Fruit fly (Drosophila melanogaster) whole organism, embryonic: Measurements from ENCODE around the gene Rtc1.

Experiments used
- Ada2b ChIP-seq: fragments of 200-800 bp; sonication (Bioruptor generic); IDR thresholded peaks from 2 replicates; pipeline ENCODE4 v1.3.6; 2022; ENCODE audit warnings: missing biosample characterization, missing genetic modification characterization
- Adf1 ChIP-seq: fragments of 200-800 bp; sonication (Bioruptor generic); IDR thresholded peaks from 2 replicates; pipeline ENCODE4 v1.3.6; 2022; ENCODE audit warnings: missing biosample characterization, missing genetic modification characterization
- CG10321 ChIP-seq: fragments of 200-800 bp; sonication (Bioruptor generic); IDR thresholded peaks from 2 replicates; pipeline ENCODE4 v1.3.6; 2022; ENCODE audit warnings: missing biosample characterization, missing genetic modification characterization
- CG10979 ChIP-seq: fragments of 200-800 bp; sonication (Bioruptor generic); optimal IDR thresholded peaks from 2 replicates; lab custom pipeline; 2018; ENCODE audit warnings: missing biosample characterization, mild to moderate bottlenecking, missing genetic modification characterization, moderate library complexity
- CG14050 ChIP-seq: fragments of 200-800 bp; sonication (Bioruptor generic); IDR thresholded peaks from 3 replicates; pipeline ENCODE4 v1.3.6; 2022; ENCODE audit warnings: missing biosample characterization, missing genetic modification characterization
- CG14441 ChIP-seq: fragments of 200-800 bp; sonication (Bioruptor generic); IDR thresholded peaks from 2 replicates; pipeline ENCODE4 v1.3.6; 2022; ENCODE audit warnings: missing biosample characterization, missing genetic modification characterization
- CG14710 ChIP-seq: fragments of 200-800 bp; sonication (Bioruptor generic); optimal IDR thresholded peaks from 3 replicates; lab custom pipeline; 2019; ENCODE audit warnings: missing biosample characterization, mild to moderate bottlenecking, missing genetic modification characterization, moderate library complexity
- CG17829 ChIP-seq: fragments of 200-800 bp; optimal IDR thresholded peaks from 2 replicates; lab custom pipeline; 2019; ENCODE audit warnings: missing biosample characterization, mild to moderate bottlenecking, missing genetic modification characterization, moderate library complexity
- CG2199 ChIP-seq: fragments of 200-800 bp; sonication (Bioruptor generic); IDR thresholded peaks from 3 replicates; pipeline ENCODE4 v1.3.6; 2022; ENCODE audit warnings: missing biosample characterization, missing genetic modification characterization
- CG31441 ChIP-seq: fragments of 200-800 bp; sonication (Bioruptor generic); IDR thresholded peaks from 2 replicates; pipeline ENCODE4 v1.3.6; 2022; ENCODE audit warnings: missing biosample characterization, missing genetic modification characterization
- CG3838 ChIP-seq: fragments of 200-800 bp; sonication (Bioruptor generic); optimal IDR thresholded peaks from 3 replicates; lab custom pipeline; 2016; ENCODE audit warnings: missing biosample characterization, missing genetic modification characterization
- CG5245 ChIP-seq: fragments of 200-800 bp; sonication (Bioruptor generic); optimal IDR thresholded peaks from 3 replicates; lab custom pipeline; 2016; ENCODE audit warnings: missing biosample characterization, missing genetic modification characterization
- CG6689 ChIP-seq: fragments of 200-800 bp; sonication (Bioruptor generic); IDR thresholded peaks from 2 replicates; pipeline ENCODE4 v1.3.6; 2022; ENCODE audit warnings: missing biosample characterization, missing genetic modification characterization
- CG7271 ChIP-seq: fragments of 200-800 bp; sonication (Bioruptor generic); optimal IDR thresholded peaks from 2 replicates; lab custom pipeline; 2018; ENCODE audit warnings: missing biosample characterization, mild to moderate bottlenecking, missing genetic modification characterization, moderate library complexity
- CG8388 ChIP-seq: fragments of 200-800 bp; sonication (Bioruptor generic); optimal IDR thresholded peaks from 2 replicates; lab custom pipeline; 2019; ENCODE audit warnings: missing biosample characterization, mild to moderate bottlenecking, missing genetic modification characterization, moderate library complexity
- CG8924 ChIP-seq: fragments of 200-800 bp; optimal IDR thresholded peaks from 3 replicates; lab custom pipeline; 2019; ENCODE audit warnings: missing biosample characterization, mild to moderate bottlenecking, missing genetic modification characterization, moderate library complexity
- CG9727 ChIP-seq: fragments of 200-800 bp; sonication (Bioruptor generic); optimal IDR thresholded peaks from 3 replicates; lab custom pipeline; 2017; ENCODE audit warnings: missing biosample characterization, mild to moderate bottlenecking, missing genetic modification characterization
- CG9797 ChIP-seq: fragments of 200-800 bp; sonication (Bioruptor generic); optimal IDR thresholded peaks from 3 replicates; lab custom pipeline; 2018; ENCODE audit warnings: missing biosample characterization, mild to moderate bottlenecking, missing genetic modification characterization
- CG9817 ChIP-seq: fragments of 200-800 bp; sonication (Bioruptor generic); optimal IDR thresholded peaks from 2 replicates; lab custom pipeline; 2018; ENCODE audit warnings: missing biosample characterization, mild to moderate bottlenecking, missing genetic modification characterization, moderate library complexity
- D ChIP-seq, 2 experiments: fragments of 200-800 bp in 1 of 2; fragments of >200 bp in 1 of 2; sonication (Bioruptor generic) in 1 of 2; optimal IDR thresholded peaks; 2 replicates in 1 of 2; 3 replicates in 1 of 2; lab custom pipeline; 2017; ENCODE audit warnings: mild to moderate bottlenecking in 1 of 2, missing biosample characterization in 1 of 2, missing genetic modification characterization in 1 of 2, missing genetic modification reagents in 1 of 2
- Fer1 ChIP-seq: fragments of 200-800 bp; sonication (Bioruptor generic); optimal IDR thresholded peaks from 2 replicates; lab custom pipeline; 2017; ENCODE audit warnings: missing biosample characterization, mild to moderate bottlenecking, missing genetic modification characterization
- HLH3B ChIP-seq: fragments of 200-800 bp; sonication (Bioruptor generic); IDR thresholded peaks from 2 replicates; pipeline ENCODE4 v1.3.6; 2022; ENCODE audit warnings: missing biosample characterization, missing genetic modification characterization
- HLH54F ChIP-seq: fragments of 200-800 bp; sonication (Bioruptor generic); optimal IDR thresholded peaks from 3 replicates; lab custom pipeline; 2016; ENCODE audit warnings: missing biosample characterization, missing genetic modification characterization
- Lpt ChIP-seq: fragments of >200 bp; optimal IDR thresholded peaks from 2 replicates; lab custom pipeline; 2018; ENCODE audit warnings: missing biosample characterization, missing genetic modification characterization
- ato ChIP-seq: fragments of 200-800 bp; sonication (Bioruptor generic); IDR thresholded peaks from 2 replicates; pipeline ENCODE4 v1.3.6; 2022; ENCODE audit warnings: missing biosample characterization, missing genetic modification characterization; ENCODE audit not compliant: partially characterized antibody
- az2 ChIP-seq: fragments of 200-800 bp; sonication (Bioruptor generic); optimal IDR thresholded peaks from 3 replicates; lab custom pipeline; 2016; ENCODE audit warnings: missing biosample characterization, missing genetic modification characterization
- bcd ChIP-seq: fragments of 200-800 bp; sonication (Bioruptor generic); optimal IDR thresholded peaks from 2 replicates; lab custom pipeline; 2017; ENCODE audit warnings: missing biosample characterization, mild to moderate bottlenecking, missing genetic modification characterization
- br ChIP-seq: fragments of >200 bp; optimal IDR thresholded peaks from 2 replicates; lab custom pipeline; 2017
- cato ChIP-seq: fragments of 200-800 bp; sonication (Bioruptor generic); optimal IDR thresholded peaks from 2 replicates; lab custom pipeline; 2016; ENCODE audit warnings: missing biosample characterization, missing genetic modification characterization, borderline replicate concordance
- cg ChIP-seq: fragments of 200-800 bp; sonication (Bioruptor generic); optimal IDR thresholded peaks from 3 replicates; lab custom pipeline; 2019; ENCODE audit warnings: missing biosample characterization, mild to moderate bottlenecking, missing genetic modification characterization, moderate library complexity
- ems ChIP-seq: fragments of 200-800 bp; sonication (Bioruptor generic); optimal IDR thresholded peaks from 3 replicates; lab custom pipeline; 2016; ENCODE audit warnings: missing biosample characterization, missing genetic modification characterization
- fd102C ChIP-seq: fragments of 200-800 bp; sonication (Bioruptor generic); optimal IDR thresholded peaks from 2 replicates; lab custom pipeline; 2018; ENCODE audit warnings: missing biosample characterization, mild to moderate bottlenecking, missing genetic modification characterization, moderate library complexity
- fd96Cb ChIP-seq: fragments of 200-800 bp; sonication (Bioruptor generic); optimal IDR thresholded peaks from 2 replicates; lab custom pipeline; 2018; ENCODE audit warnings: missing biosample characterization, mild to moderate bottlenecking, missing genetic modification characterization, moderate library complexity
- gcm ChIP-seq: fragments of 200-800 bp; sonication (Bioruptor generic); optimal IDR thresholded peaks from 2 replicates; lab custom pipeline; 2019; ENCODE audit warnings: missing biosample characterization, mild to moderate bottlenecking, missing genetic modification characterization, moderate library complexity
- hkb ChIP-seq, 2 experiments: fragments of 200-800 bp in 1 of 2; fragments of >200 bp in 1 of 2; sonication (Bioruptor generic) in 1 of 2; IDR thresholded peaks in 1 of 2; optimal IDR thresholded peaks in 1 of 2; 2 replicates each; pipeline versions ENCODE4 v1.3.6 to Lab custom; 2017 to 2022; ENCODE audit warnings: missing biosample characterization in 1 of 2, missing genetic modification characterization in 1 of 2
- jumu ChIP-seq: fragments of 200-800 bp; sonication (Bioruptor generic); optimal IDR thresholded peaks from 3 replicates; lab custom pipeline; 2016; ENCODE audit warnings: missing biosample characterization, missing genetic modification characterization
- nmo ChIP-seq: fragments of 200-800 bp; sonication (Bioruptor generic); optimal IDR thresholded peaks from 2 replicates; lab custom pipeline; 2018; ENCODE audit warnings: missing biosample characterization, mild to moderate bottlenecking, missing genetic modification characterization, moderate library complexity
- pb ChIP-seq: fragments of 200-800 bp; sonication (Bioruptor generic); optimal IDR thresholded peaks from 3 replicates; lab custom pipeline; 2016; ENCODE audit warnings: missing biosample characterization, missing genetic modification characterization
- phol ChIP-seq: fragments of 200-800 bp; sonication (Bioruptor generic); optimal IDR thresholded peaks from 3 replicates; lab custom pipeline; 2018; ENCODE audit warnings: missing biosample characterization, mild to moderate bottlenecking, missing genetic modification characterization, moderate library complexity
- ranshi ChIP-seq: fragments of 200-800 bp; sonication (Bioruptor generic); IDR thresholded peaks from 2 replicates; pipeline ENCODE4 v1.3.6; 2022; ENCODE audit warnings: missing biosample characterization, missing genetic modification characterization
- repo ChIP-seq: fragments of 200-800 bp; sonication (Bioruptor generic); optimal IDR thresholded peaks from 2 replicates; lab custom pipeline; 2016; ENCODE audit warnings: missing biosample characterization, missing genetic modification characterization
- row ChIP-seq: fragments of 200-800 bp; sonication (Bioruptor generic); IDR thresholded peaks from 3 replicates; pipeline ENCODE4 v1.3.6; 2022; ENCODE audit warnings: missing biosample characterization, missing genetic modification characterization
- sc ChIP-seq, 3 experiments: fragments of >200 bp in 2 of 3; fragments of 200-800 bp in 1 of 3; sonication (Bioruptor generic) in 1 of 3; optimal IDR thresholded peaks; 2 replicates in 2 of 3; 3 replicates in 1 of 3; lab custom pipeline; 2017; ENCODE audit warnings: mild to moderate bottlenecking in 1 of 3, missing biosample characterization in 1 of 3, missing genetic modification characterization in 1 of 3, missing genetic modification reagents in 1 of 3
- slou ChIP-seq: fragments of 200-800 bp; sonication (Bioruptor generic); optimal IDR thresholded peaks from 3 replicates; lab custom pipeline; 2016; ENCODE audit warnings: missing biosample characterization, missing genetic modification characterization
- tgo ChIP-seq: fragments of 200-800 bp; sonication (Bioruptor generic); IDR thresholded peaks from 3 replicates; pipeline ENCODE4 v1.3.6; 2022; ENCODE audit warnings: missing biosample characterization, missing genetic modification characterization
- unpg ChIP-seq: fragments of 200-800 bp; sonication (Bioruptor generic); optimal IDR thresholded peaks from 3 replicates; lab custom pipeline; 2018; ENCODE audit warnings: missing biosample characterization, mild to moderate bottlenecking, missing genetic modification characterization, moderate library complexity
- zen2 ChIP-seq: fragments of 200-800 bp; sonication (Bioruptor generic); IDR thresholded peaks from 3 replicates; pipeline ENCODE4 v1.3.6; 2022; ENCODE audit warnings: missing biosample characterization, missing genetic modification characterization; ENCODE audit not compliant: partially characterized antibody

Gene Rtc1

DNA sequence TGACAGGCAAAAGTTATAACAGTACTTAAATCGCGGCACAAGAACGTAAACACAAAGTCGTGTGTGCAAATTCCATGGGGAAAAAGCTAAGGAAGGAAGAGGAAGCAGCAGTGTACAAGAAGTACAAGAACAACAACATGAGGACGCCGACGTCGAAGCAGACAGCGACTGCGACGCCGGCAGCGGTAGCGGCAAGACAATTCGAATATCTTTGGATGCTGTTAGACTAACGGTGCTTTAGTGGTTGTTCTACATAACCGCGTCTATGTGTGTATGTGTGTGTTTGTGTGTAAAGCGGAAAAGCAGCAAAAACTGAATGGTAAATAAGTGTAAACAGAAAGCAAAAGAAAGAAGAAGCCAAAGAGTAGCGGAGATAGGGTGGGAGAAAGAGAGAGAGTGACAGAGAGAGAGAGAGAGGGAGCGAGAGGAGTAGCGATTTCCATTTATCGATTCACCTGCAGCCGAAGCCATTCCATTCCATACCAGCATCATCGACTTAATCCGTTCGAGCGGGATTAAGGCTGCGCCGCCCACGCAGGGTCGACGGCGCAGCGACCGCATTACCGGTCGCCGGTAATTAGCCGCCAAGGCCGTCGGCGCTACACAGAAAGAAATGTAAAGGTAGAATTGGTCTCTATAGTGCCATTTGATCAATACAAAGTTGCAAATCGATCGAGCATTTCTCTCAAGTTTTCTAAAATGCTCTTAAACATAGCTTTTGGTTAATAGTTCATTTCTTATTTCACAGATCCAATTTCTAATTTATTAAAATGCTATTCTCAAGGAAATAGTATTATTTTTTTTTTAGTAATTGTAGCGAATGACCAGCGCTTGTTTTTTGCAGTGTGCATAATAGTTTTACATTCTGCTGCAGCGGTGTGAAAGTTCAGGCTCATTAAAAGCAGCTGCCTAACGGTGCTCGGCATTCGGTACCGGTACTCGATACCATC lies 27.3 kb downstream of the Rtc1 start (continued):
- TF ChIP-seq CG8388 (GFP tag; lab: Kevin White, UChicago), result peak; percentile 56
- TF ChIP-seq CG9727 (GFP tag; lab: Kevin White, UChicago), result peak; percentile 32
- TF ChIP-seq bcd (GFP tag; lab: Kevin White, UChicago), result peak; percentile 34
- peak; percentile 30 for TF ChIP-seq jumu
- no peak for TF ChIP-seq hkb (optimal IDR thresholded peaks at IDR 0.05; lab: Kevin White, UChicago)
- peak; percentile 59 for TF ChIP-seq hkb (GFP tag; IDR thresholded peaks at IDR 0.05; lab: Robert Waterston, UW)
- TF ChIP-seq unpg (GFP tag; lab: Kevin White, UChicago), result peak; percentile 67
- peak; percentile 73 for TF ChIP-seq CG31441 (GFP tag; lab: Robert Waterston, UW)
- TF ChIP-seq ato (GFP tag; lab: Robert Waterston, UW), result no peak
- no peak for TF ChIP-seq CG3838
- TF ChIP-seq cg (GFP tag; lab: Kevin White, UChicago), result peak; percentile 63
- no peak for TF ChIP-seq fd102C (GFP tag; lab: Kevin White, UChicago)
- TF ChIP-seq CG14441 (GFP tag; lab: Robert Waterston, UW), result 0 out of 2 replicates have a peak, but pooled peaks have one; percentile 28
- TF ChIP-seq HLH3B (GFP tag; lab: Robert Waterston, UW), result peak; percentile 45; the same call in 1 of the 2 replicates
- peak; percentile 40 for TF ChIP-seq repo (GFP tag; lab: Kevin White, UChicago)
- no peak for TF ChIP-seq CG9797 (GFP tag; lab: Kevin White, UChicago)
- no peak for TF ChIP-seq CG10321 (GFP tag; lab: Robert Waterston, UW)
- TF ChIP-seq phol (tag; lab: Kevin White, UChicago), result peak; percentile 76
- peak; percentile 37 for TF ChIP-seq CG14710 (tag; lab: Kevin White, UChicago)
- no peak for TF ChIP-seq CG7271 (tag; lab: Kevin White, UChicago)
- no peak for TF ChIP-seq sc (optimal IDR thresholded peaks at IDR 0.05; lab: Kevin White, UChicago)
- peak; percentile 62 for TF ChIP-seq sc (GFP tag; optimal IDR thresholded peaks at IDR 0.05; lab: Kevin White, UChicago)
- peak; percentile 10 for TF ChIP-seq pb
- peak; percentile 11 for TF ChIP-seq HLH54F (GFP tag; lab: Kevin White, UChicago)
- peak; percentile 33 for TF ChIP-seq CG17829
- peak; percentile 29; the same call in 1 of the 2 replicates for TF ChIP-seq Ada2b (GFP tag; lab: Robert Waterston, UW)
- TF ChIP-seq Fer1, result peak; percentile 18
- TF ChIP-seq ems (GFP tag; lab: Kevin White, UChicago), result peak; percentile 44
- 0 out of 2 replicates have a peak, but pooled peaks have one; percentile 30 for TF ChIP-seq CG6689 (GFP tag; lab: Robert Waterston, UW)
- peak; percentile 14 for TF ChIP-seq CG8924
- peak; percentile 48 for TF ChIP-seq fd96Cb (tag; lab: Kevin White, UChicago)
- TF ChIP-seq CG5245 (GFP tag; lab: Kevin White, UChicago), result peak; percentile 13
- TF ChIP-seq D (optimal IDR thresholded peaks at IDR 0.05; lab: Kevin White, UChicago), result no peak
- TF ChIP-seq D (GFP tag; optimal IDR thresholded peaks at IDR 0.05; lab: Kevin White, UChicago), result peak; percentile 47
- peak; percentile 48 for TF ChIP-seq az2
- TF ChIP-seq CG10979 (tag; lab: Kevin White, UChicago), result peak; percentile 74
- TF ChIP-seq zen2 (GFP tag; lab: Robert Waterston, UW), result no peak
- peak; percentile 47 for TF ChIP-seq tgo
- no peak for TF ChIP-seq slou (GFP tag; lab: Kevin White, UChicago)
- TF ChIP-seq CG2199 (GFP tag; lab: Robert Waterston, UW), result no peak
- peak; percentile 50 for TF ChIP-seq row
- peak; percentile 94 for TF ChIP-seq Adf1 (GFP tag; lab: Robert Waterston, UW)
- peak; percentile 22; the same call in 1 of the 3 replicates for TF ChIP-seq CG14050 (GFP tag; lab: Robert Waterston, UW)
- peak; percentile 38 for TF ChIP-seq CG9817
- peak; percentile 25 for TF ChIP-seq gcm (GFP tag; lab: Kevin White, UChicago)
- no peak for TF ChIP-seq ranshi (GFP tag; lab: Robert Waterston, UW)
- peak; percentile 10 for TF ChIP-seq cato (GFP tag; lab: Kevin White, UChicago)
- TF ChIP-seq Lpt (GFP tag; lab: Kevin White, UChicago), result no peak
- TF ChIP-seq nmo (GFP tag; lab: Kevin White, UChicago), result peak; percentile 56
- no peak for TF ChIP-seq br
